Worm (Caenorhabditis elegans): ENCODE measurements around the gene C03E10.1.

Gene C03E10.1

DNA sequence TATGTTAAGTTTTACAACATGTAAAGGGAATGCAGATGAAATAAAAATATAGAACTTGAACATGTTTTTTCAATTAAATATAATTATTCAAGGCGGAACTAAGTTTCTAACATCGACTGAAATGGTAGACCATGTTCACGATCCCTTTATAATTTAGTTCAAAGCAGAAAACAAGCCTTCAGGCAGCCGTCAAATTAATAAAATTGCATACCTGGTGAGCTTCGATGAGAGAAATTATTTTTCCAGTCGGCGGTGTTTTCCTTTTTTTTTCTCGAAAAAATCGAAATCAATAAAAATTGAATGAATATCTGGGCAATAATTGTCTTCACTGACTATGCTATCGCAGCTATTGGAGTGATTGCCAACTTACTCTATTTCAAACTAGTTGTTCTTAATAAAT, at the start of gene C03E10.1:
C03E10.1 (plus strand) TSS at position 301 of the 400 bp plus-strand sequence.
- no peak for TF ChIP-seq ceh-13 (GFP tag; optimal IDR thresholded peaks at IDR 0.05)
- no peak for TF ChIP-seq F13C5.2 (tag; optimal IDR thresholded peaks at IDR 0.05)
- no peak for TF ChIP-seq pes-1 (GFP tag; IDR thresholded peaks at IDR 0.05)
- TF ChIP-seq tbx-11 (GFP tag; IDR thresholded peaks at IDR 0.05), result no peak
- TF ChIP-seq ceh-36 (tag; optimal IDR thresholded peaks at IDR 0.05), result no peak
- no peak for TF ChIP-seq flt-1 (GFP tag; IDR thresholded peaks at IDR 0.05)
- no peak for TF ChIP-seq ets-7 (tag; optimal IDR thresholded peaks at IDR 0.05)
- no peak for TF ChIP-seq ama-1 (optimal IDR thresholded peaks at IDR 0.05)
- TF ChIP-seq B0310.2 (tag; optimal IDR thresholded peaks at IDR 0.05), result no peak
- TF ChIP-seq scrt-1 (GFP tag; IDR thresholded peaks at IDR 0.05), result no peak
- TF ChIP-seq aly-1 (tag; optimal IDR thresholded peaks at IDR 0.05), result no peak
- TF ChIP-seq hmbx-1 (tag; optimal IDR thresholded peaks at IDR 0.05), result no peak

DNA sequence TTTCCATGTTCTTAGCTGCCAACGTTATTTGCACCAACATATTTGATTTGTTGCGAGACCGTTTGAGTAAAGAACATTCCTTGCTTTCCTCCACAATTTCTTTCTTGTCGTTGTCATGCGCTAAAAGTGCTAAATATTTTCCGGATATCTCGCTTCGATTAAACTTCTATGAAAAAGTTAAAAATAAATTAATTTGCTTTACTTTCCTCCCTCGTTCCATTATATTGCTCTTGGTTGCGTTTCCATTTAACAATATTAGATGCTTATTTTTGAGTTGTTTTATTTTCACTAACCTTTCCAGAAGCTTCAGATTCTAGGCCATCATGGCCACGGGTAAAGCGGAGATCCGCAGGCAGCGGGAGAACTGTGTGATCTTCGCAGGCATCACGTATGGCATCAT, 49.4 kb upstream of the C03E10.1 start, which contains the start of gene pgap-1:
pgap-1 (plus strand) TSS at position 301 of the 400 bp plus-strand sequence.
- TF ChIP-seq sea-1 (GFP tag; conservative IDR thresholded peaks at IDR 0.05), result no peak
- TF ChIP-seq hmg-4 (GFP tag; optimal IDR thresholded peaks at IDR 0.05), result no peak
- no peak for TF ChIP-seq hmbx-1 (tag; optimal IDR thresholded peaks at IDR 0.05)
- TF ChIP-seq tbx-11 (GFP tag; IDR thresholded peaks at IDR 0.05), result no peak
- TF ChIP-seq ets-7 (tag; optimal IDR thresholded peaks at IDR 0.05), result no peak
- no peak for TF ChIP-seq hnd-1 (tag; optimal IDR thresholded peaks at IDR 0.05)
- TF ChIP-seq flt-1 (GFP tag; IDR thresholded peaks at IDR 0.05), result no peak
- TF ChIP-seq F13C5.2 (tag; optimal IDR thresholded peaks at IDR 0.05), result no peak
- no peak for TF ChIP-seq scrt-1 (GFP tag; IDR thresholded peaks at IDR 0.05)
- no peak for TF ChIP-seq ama-1 (optimal IDR thresholded peaks at IDR 0.05)
- TF ChIP-seq tbx-37 (GFP tag; conservative IDR thresholded peaks at IDR 0.05), result no peak
- TF ChIP-seq B0310.2 (tag; optimal IDR thresholded peaks at IDR 0.05), result no peak
- TF ChIP-seq ceh-13 (GFP tag; optimal IDR thresholded peaks at IDR 0.05), result no peak
- TF ChIP-seq tra-4 (tag; optimal IDR thresholded peaks at IDR 0.05), result no peak
- no peak for TF ChIP-seq pes-1 (GFP tag; IDR thresholded peaks at IDR 0.05)
- TF ChIP-seq aly-1 (tag; optimal IDR thresholded peaks at IDR 0.05), result no peak
- TF ChIP-seq ceh-36 (tag; optimal IDR thresholded peaks at IDR 0.05), result no peak

DNA sequence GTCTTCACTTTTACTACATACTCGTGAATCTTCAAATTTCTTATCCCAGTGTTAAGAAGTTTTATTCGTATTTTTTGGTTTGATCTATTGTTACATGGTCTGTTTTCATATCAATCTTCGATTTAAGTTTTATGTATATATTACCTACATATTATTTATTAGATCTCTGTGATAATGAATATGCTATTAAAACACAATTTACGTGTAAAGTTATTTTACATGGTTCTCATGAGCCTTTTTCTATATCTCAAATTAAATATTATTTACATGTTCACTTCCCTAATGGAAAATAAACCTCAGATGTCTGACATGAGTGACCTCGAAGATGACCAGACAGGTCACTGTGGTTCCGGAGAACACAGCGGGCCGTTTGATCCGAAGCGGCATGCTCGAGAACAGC, 46.4 kb upstream of the C03E10.1 start, which contains the start of gene mxl-1:
mxl-1 (plus strand) TSS at position 301 of the 400 bp plus-strand sequence.
- TF ChIP-seq hmg-4 (GFP tag; optimal IDR thresholded peaks at IDR 0.05) (no peak), ceh-36 (tag; optimal IDR thresholded peaks at IDR 0.05) (no peak), tra-4 (tag; optimal IDR thresholded peaks at IDR 0.05) (no peak), ceh-13 (GFP tag; optimal IDR thresholded peaks at IDR 0.05) (no peak), B0310.2 (tag; optimal IDR thresholded peaks at IDR 0.05) (no peak), hmbx-1 (tag; optimal IDR thresholded peaks at IDR 0.05) (no peak), flt-1 (GFP tag; IDR thresholded peaks at IDR 0.05) (no peak), sea-1 (GFP tag; conservative IDR thresholded peaks at IDR 0.05) (no peak), ama-1 (optimal IDR thresholded peaks at IDR 0.05) (no peak), scrt-1 (GFP tag; IDR thresholded peaks at IDR 0.05) (no peak), tbx-37 (GFP tag; conservative IDR thresholded peaks at IDR 0.05) (no peak), aly-1 (tag; optimal IDR thresholded peaks at IDR 0.05) (no peak), hnd-1 (tag; optimal IDR thresholded peaks at IDR 0.05) (no peak), pes-1 (GFP tag; IDR thresholded peaks at IDR 0.05) (no peak)

DNA sequence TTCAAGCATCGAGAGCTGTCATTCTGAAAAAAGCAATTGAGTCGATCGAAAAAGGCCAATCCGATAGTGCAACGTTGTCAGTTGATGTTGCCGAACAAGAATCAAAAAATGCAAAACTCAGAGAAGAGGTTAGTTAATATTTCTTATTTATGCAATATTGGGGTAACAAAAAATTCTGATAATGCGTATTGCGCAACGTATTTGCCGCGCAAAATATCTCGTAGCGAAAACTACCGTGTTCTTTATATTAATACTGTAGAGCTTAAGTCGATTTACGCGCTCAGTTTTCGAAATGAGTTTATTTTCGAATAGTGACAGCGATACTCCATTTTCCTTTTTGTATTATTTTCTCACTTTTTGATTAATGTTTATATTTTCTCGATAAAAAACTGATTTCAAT, 46.0 kb upstream of the C03E10.1 start:
- TF ChIP-seq scrt-1 (GFP tag; IDR thresholded peaks at IDR 0.05), result no peak
- TF ChIP-seq hnd-1 (tag; optimal IDR thresholded peaks at IDR 0.05), result no peak
- TF ChIP-seq ceh-13 (GFP tag; optimal IDR thresholded peaks at IDR 0.05), result no peak
- no peak for TF ChIP-seq tbx-11 (GFP tag; IDR thresholded peaks at IDR 0.05)
- no peak for TF ChIP-seq tbx-37 (GFP tag; conservative IDR thresholded peaks at IDR 0.05)
- TF ChIP-seq ama-1 (optimal IDR thresholded peaks at IDR 0.05), result no peak
- no peak for TF ChIP-seq hmg-4 (GFP tag; optimal IDR thresholded peaks at IDR 0.05)
- no peak for TF ChIP-seq tra-4 (tag; optimal IDR thresholded peaks at IDR 0.05)
- no peak for TF ChIP-seq B0310.2 (tag; optimal IDR thresholded peaks at IDR 0.05)
- TF ChIP-seq flt-1 (GFP tag; IDR thresholded peaks at IDR 0.05), result no peak
- no peak for TF ChIP-seq sea-1 (GFP tag; conservative IDR thresholded peaks at IDR 0.05)
- no peak for TF ChIP-seq hmbx-1 (tag; optimal IDR thresholded peaks at IDR 0.05)
- TF ChIP-seq ceh-36 (tag; optimal IDR thresholded peaks at IDR 0.05), result no peak
- no peak for TF ChIP-seq aly-1 (tag; optimal IDR thresholded peaks at IDR 0.05)
- TF ChIP-seq F13C5.2 (tag; optimal IDR thresholded peaks at IDR 0.05), result no peak
- TF ChIP-seq pes-1 (GFP tag; IDR thresholded peaks at IDR 0.05), result no peak
- TF ChIP-seq ets-7 (tag; optimal IDR thresholded peaks at IDR 0.05), result no peak

DNA sequence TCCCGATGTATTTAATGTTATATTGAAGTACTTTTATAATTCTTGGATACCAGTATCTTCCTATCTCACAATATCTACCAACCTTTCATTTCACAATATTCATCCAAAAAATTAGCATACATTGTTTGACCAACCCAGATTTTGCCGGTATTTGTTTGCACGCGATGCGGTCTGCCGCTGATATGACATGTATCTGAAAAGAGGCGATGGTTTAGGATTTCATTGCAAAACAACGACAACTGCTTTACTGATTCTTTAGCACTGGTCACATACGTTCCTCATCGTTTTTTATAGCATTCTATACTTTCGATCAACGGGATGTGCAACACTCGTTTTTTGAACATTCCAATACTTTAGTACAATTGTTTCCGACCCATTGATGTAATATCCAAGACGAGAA, 43.1 kb upstream of the C03E10.1 start, which contains the start of gene mam-4:
mam-4 (plus strand) TSS at position 301 of the 400 bp plus-strand sequence.
- TF ChIP-seq sea-1 (GFP tag; conservative IDR thresholded peaks at IDR 0.05) (no peak), ets-7 (tag; optimal IDR thresholded peaks at IDR 0.05) (no peak), flt-1 (GFP tag; IDR thresholded peaks at IDR 0.05) (no peak), scrt-1 (GFP tag; IDR thresholded peaks at IDR 0.05) (no peak), aly-1 (tag; optimal IDR thresholded peaks at IDR 0.05) (no peak), tbx-37 (GFP tag; conservative IDR thresholded peaks at IDR 0.05) (no peak), F13C5.2 (tag; optimal IDR thresholded peaks at IDR 0.05) (no peak), ceh-36 (tag; optimal IDR thresholded peaks at IDR 0.05) (no peak), tra-4 (tag; optimal IDR thresholded peaks at IDR 0.05) (no peak), hmg-4 (GFP tag; optimal IDR thresholded peaks at IDR 0.05) (no peak), hmbx-1 (tag; optimal IDR thresholded peaks at IDR 0.05) (no peak), hnd-1 (tag; optimal IDR thresholded peaks at IDR 0.05) (no peak), ama-1 (optimal IDR thresholded peaks at IDR 0.05) (no peak), pes-1 (GFP tag; IDR thresholded peaks at IDR 0.05) (no peak), tbx-11 (GFP tag; IDR thresholded peaks at IDR 0.05) (no peak), ceh-13 (GFP tag; optimal IDR thresholded peaks at IDR 0.05) (no peak), B0310.2 (tag; optimal IDR thresholded peaks at IDR 0.05) (no peak)

DNA sequence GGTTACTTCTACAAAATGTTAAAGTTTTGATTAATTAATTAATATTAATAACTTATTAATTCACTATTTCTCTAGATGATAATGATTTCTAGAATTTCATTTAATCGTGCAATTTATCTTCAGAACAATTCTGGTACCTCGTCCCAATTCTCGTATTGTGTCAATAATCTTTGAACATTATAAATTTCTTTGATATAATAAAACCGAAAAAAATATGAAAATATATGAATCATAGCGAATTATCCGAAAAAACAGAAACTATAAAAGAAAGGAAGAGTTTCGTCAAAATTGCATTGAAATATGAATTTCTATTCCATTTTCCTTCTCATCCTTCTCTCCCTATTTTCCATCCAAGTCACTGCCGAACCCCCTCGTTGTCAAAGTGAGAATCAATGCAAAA, 40.3 kb upstream of the C03E10.1 start, which contains the start of gene T19B10.12:
T19B10.12 (plus strand) TSS at position 301 of the 400 bp plus-strand sequence.
- no peak for TF ChIP-seq sea-1 (GFP tag; conservative IDR thresholded peaks at IDR 0.05)
- no peak for TF ChIP-seq ceh-36 (tag; optimal IDR thresholded peaks at IDR 0.05)
- no peak for TF ChIP-seq tbx-37 (GFP tag; conservative IDR thresholded peaks at IDR 0.05)
- TF ChIP-seq aly-1 (tag; optimal IDR thresholded peaks at IDR 0.05), result no peak
- TF ChIP-seq ama-1 (optimal IDR thresholded peaks at IDR 0.05), result no peak
- no peak for TF ChIP-seq hmbx-1 (tag; optimal IDR thresholded peaks at IDR 0.05)
- no peak for TF ChIP-seq flt-1 (GFP tag; IDR thresholded peaks at IDR 0.05)
- no peak for TF ChIP-seq ceh-13 (GFP tag; optimal IDR thresholded peaks at IDR 0.05)
- no peak for TF ChIP-seq tra-4 (tag; optimal IDR thresholded peaks at IDR 0.05)
- no peak for TF ChIP-seq B0310.2 (tag; optimal IDR thresholded peaks at IDR 0.05)
- TF ChIP-seq ets-7 (tag; optimal IDR thresholded peaks at IDR 0.05), result no peak
- TF ChIP-seq tbx-11 (GFP tag; IDR thresholded peaks at IDR 0.05), result no peak
- no peak for TF ChIP-seq pes-1 (GFP tag; IDR thresholded peaks at IDR 0.05)
- TF ChIP-seq F13C5.2 (tag; optimal IDR thresholded peaks at IDR 0.05), result no peak
